Worm (Caenorhabditis elegans): Measurements from ENCODE around the gene nspc-12.

DNA sequence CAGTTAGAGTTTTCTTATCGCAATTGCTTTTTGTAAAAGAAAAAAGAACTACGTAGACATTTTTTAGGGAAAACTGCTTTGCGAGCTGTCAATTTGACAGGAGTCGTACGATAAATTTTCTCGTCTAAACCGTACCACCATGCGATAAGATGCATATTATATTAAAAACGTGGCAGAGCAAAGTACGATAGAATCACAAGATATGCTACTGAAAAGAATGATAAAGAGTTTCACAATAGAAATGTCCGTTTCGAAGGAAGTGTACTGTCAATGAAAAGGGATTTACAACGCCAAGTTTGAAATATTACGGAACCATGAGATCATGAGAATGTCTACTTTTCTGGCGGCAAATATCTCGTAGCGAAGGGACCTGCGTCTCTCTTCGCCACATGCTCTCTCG, 8.3 kb upstream of the nspc-12 start, which contains the start of gene F19H6.5:
- TF ChIP-seq ama-1 (optimal IDR thresholded peaks at IDR 0.05) (no peak), nhr-25 (tag; optimal IDR thresholded peaks at IDR 0.05) (no peak), pha-4 (tag; optimal IDR thresholded peaks at IDR 0.05) (no peak), unc-39 (tag; optimal IDR thresholded peaks at IDR 0.05) (no peak), nhr-23 (tag; optimal IDR thresholded peaks at IDR 0.05) (no peak), egl-27 (tag; optimal IDR thresholded peaks at IDR 0.05) (no peak), unc-62 (GFP tag; optimal IDR thresholded peaks at IDR 0.05) (no peak), sea-2 (GFP tag; optimal IDR thresholded peaks at IDR 0.05) (no peak), nhr-77 (tag; optimal IDR thresholded peaks at IDR 0.05) (no peak), lsy-12 (tag; optimal IDR thresholded peaks at IDR 0.05) (no peak)
